Worm (Caenorhabditis elegans): Measurements from ENCODE around the gene acl-14.

The acl-14 gene

DNA sequence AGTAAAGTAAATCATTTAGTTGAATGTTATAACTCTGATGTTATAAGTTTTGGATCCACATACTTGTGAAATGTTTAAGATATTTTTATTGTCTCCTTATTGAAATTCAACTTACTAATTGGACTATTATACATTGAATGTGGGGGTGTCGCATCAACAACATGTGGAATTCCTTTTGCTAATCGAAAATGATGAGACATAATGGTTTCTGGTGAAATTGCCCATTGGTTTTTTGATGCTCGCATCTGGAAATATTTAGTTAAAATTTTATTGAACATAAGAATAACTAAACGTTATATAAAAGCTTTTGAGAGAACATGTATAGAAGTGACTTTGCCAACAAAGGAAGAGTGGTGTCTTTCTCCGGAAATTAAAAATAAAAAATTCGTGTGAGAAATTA is 41.5 kb downstream of the acl-14 start, which contains the start of gene ZK682.7:
Gene ZK682.7 (minus strand): TSS at position 247 of the 400 bp plus-strand sequence.
- TF ChIP-seq lsy-2 (tag; optimal IDR thresholded peaks at IDR 0.05) = no peak
- TF ChIP-seq flh-1 (GFP tag; optimal IDR thresholded peaks at IDR 0.05) = no peak
- TF ChIP-seq ceh-83 (GFP tag; optimal IDR thresholded peaks at IDR 0.05) = no peak
- TF ChIP-seq mls-2 (tag; optimal IDR thresholded peaks at IDR 0.05) = no peak
- no peak for TF ChIP-seq sem-2 (GFP tag; optimal IDR thresholded peaks at IDR 0.05)
- no peak for TF ChIP-seq lin-13 (tag; optimal IDR thresholded peaks at IDR 0.05)
- no peak for TF ChIP-seq ceh-39 (tag; optimal IDR thresholded peaks at IDR 0.05)
- TF ChIP-seq ces-1 (GFP tag; optimal IDR thresholded peaks at IDR 0.05) = no peak
- TF ChIP-seq tbx-8 (GFP tag; optimal IDR thresholded peaks at IDR 0.05) = no peak

DNA sequence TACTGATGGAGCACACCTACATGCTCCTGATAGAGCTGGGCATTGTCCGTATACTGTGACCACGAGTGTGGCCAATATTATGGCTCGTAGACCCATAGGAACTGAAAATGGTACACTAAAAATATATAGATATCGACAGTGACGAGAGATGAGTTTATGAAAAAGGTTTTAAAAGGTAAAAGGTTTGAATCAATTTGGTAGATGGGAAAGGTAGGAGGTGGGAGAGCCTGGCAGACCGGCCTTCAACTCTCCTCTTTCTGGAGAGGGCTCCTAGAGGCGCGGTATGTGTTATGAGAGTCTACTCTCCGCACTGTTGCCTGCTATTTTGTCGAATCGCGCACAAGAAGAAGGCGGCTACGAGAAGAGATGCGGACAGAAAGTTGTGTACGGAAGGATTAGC is 46.0 kb downstream of the acl-14 start, which contains the start of gene lron-2:
Gene lron-2 (minus strand): TSS at position 101 of the 400 bp plus-strand sequence.
- TF ChIP-seq ceh-39 (tag; optimal IDR thresholded peaks at IDR 0.05) = no peak
- no peak for TF ChIP-seq lin-13 (tag; optimal IDR thresholded peaks at IDR 0.05)
- TF ChIP-seq nhr-28 (tag; optimal IDR thresholded peaks at IDR 0.05) = no peak
- TF ChIP-seq nhr-76 (tag; optimal IDR thresholded peaks at IDR 0.05) = no peak
- no peak for TF ChIP-seq lin-32 (GFP tag; optimal IDR thresholded peaks at IDR 0.05)
- no peak for TF ChIP-seq snpc-4 (tag; optimal IDR thresholded peaks at IDR 0.05)
- TF ChIP-seq nhr-2 (tag; optimal IDR thresholded peaks at IDR 0.05) = no peak
- no peak for TF ChIP-seq cnd-1 (tag; optimal IDR thresholded peaks at IDR 0.05)
- no peak for TF ChIP-seq zip-8 (tag; optimal IDR thresholded peaks at IDR 0.05)
- TF ChIP-seq M03D4.4 (tag; optimal IDR thresholded peaks at IDR 0.05) = no peak
- no peak for TF ChIP-seq unc-62 (GFP tag; optimal IDR thresholded peaks at IDR 0.05)
- no peak for TF ChIP-seq mab-5 (tag; optimal IDR thresholded peaks at IDR 0.05)
- TF ChIP-seq bed-3 (GFP tag; optimal IDR thresholded peaks at IDR 0.05) = no peak
- TF ChIP-seq blmp-1 (tag; optimal IDR thresholded peaks at IDR 0.05) = no peak
- TF ChIP-seq drap-1 (GFP tag; optimal IDR thresholded peaks at IDR 0.05) = no peak

DNA sequence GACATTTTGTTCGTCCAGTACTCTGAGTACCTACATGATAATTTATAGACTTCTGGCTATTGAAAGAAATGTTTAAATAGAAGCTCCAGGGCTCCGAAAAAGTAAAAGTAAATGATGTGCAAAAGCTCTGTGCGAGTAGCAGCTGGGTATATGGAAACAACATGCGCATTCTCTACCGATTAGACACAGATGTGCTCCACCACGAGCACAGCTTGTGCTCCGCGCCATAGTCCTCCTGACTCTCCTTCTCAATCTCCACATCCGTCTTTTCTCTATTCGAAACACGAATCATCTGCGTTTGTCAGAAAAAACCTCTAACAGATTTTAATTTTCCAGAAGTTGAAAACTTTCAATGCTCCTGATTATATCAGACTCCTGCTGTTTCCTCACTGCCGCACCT is 50.0 kb downstream of the acl-14 start:
- TF ChIP-seq nhr-2 (tag; optimal IDR thresholded peaks at IDR 0.05) (no peak), zip-8 (tag; optimal IDR thresholded peaks at IDR 0.05) (no peak), lin-13 (tag; optimal IDR thresholded peaks at IDR 0.05) (no peak), ceh-43 (GFP tag; optimal IDR thresholded peaks at IDR 0.05) (no peak), flh-1 (GFP tag; optimal IDR thresholded peaks at IDR 0.05) (no peak), snpc-4 (tag; optimal IDR thresholded peaks at IDR 0.05) (no peak), elt-3 (tag; optimal IDR thresholded peaks at IDR 0.05) (no peak), ham-2 (GFP tag; optimal IDR thresholded peaks at IDR 0.05) (no peak), mls-2 (tag; optimal IDR thresholded peaks at IDR 0.05) (no peak), M03D4.4 (tag; optimal IDR thresholded peaks at IDR 0.05) (no peak), unc-39 (tag; optimal IDR thresholded peaks at IDR 0.05) (no peak), sptf-1 (tag; optimal IDR thresholded peaks at IDR 0.05) (no peak), nhr-28 (tag; optimal IDR thresholded peaks at IDR 0.05) (no peak), blmp-1 (tag; optimal IDR thresholded peaks at IDR 0.05) (no peak), ceh-39 (tag; optimal IDR thresholded peaks at IDR 0.05) (no peak), cnd-1 (tag; optimal IDR thresholded peaks at IDR 0.05) (no peak), nhr-12 (tag; optimal IDR thresholded peaks at IDR 0.05) (no peak), lsy-2 (tag; optimal IDR thresholded peaks at IDR 0.05) (no peak), unc-62 (GFP tag; optimal IDR thresholded peaks at IDR 0.05) (no peak)

ce11 chrV:9282110-9282509 is 51.3 kb downstream of the acl-14 start, which contains the start of gene hlh-10:
hlh-10 (minus strand) TSS chrV:9282210.
- TF ChIP-seq nhr-76 (tag; optimal IDR thresholded peaks at IDR 0.05) = no peak
- TF ChIP-seq flh-1 (GFP tag; optimal IDR thresholded peaks at IDR 0.05) = no peak
- TF ChIP-seq sptf-1 (tag; optimal IDR thresholded peaks at IDR 0.05) = no peak
- no peak for TF ChIP-seq unc-120 (tag; optimal IDR thresholded peaks at IDR 0.05; ENCODE audit: poor library complexity, severe bottlenecking)
- no peak for TF ChIP-seq unc-39 (tag; optimal IDR thresholded peaks at IDR 0.05)
